Worm (Caenorhabditis elegans) whole organism, late embryonic: ENCODE results near the gene pck-1.
A peak's percentile ranks its signal among the peaks of the same experiment; 100 is the strongest.

Experiments
- C38D4.7 ChIP-seq: fragments of 200-800 bp; sonication (Bioruptor generic); optimal IDR thresholded peaks from 2 replicates; lab custom pipeline; 2018; ENCODE audit warnings: mild to moderate bottlenecking, missing genetic modification characterization, moderate library complexity, missing compliant biosample characterization
- K02D7.2 ChIP-seq: sonication (generic microtip); optimal IDR thresholded peaks from 2 replicates; lab custom pipeline; 2017; ENCODE audit warnings: mild to moderate bottlenecking, missing genetic modification characterization, missing compliant biosample characterization
- K09A11.1 ChIP-seq: sonication (generic microtip); optimal IDR thresholded peaks from 2 replicates; lab custom pipeline; 2017; ENCODE audit warnings: antibody characterized with exemption, mild to moderate bottlenecking, missing genetic modification characterization, missing compliant biosample characterization; ENCODE audit not compliant: insufficient read depth
- Y22D7AL.16 ChIP-seq: sonication (generic microtip); optimal IDR thresholded peaks from 2 replicates; lab custom pipeline; 2016; ENCODE audit warnings: missing genetic modification characterization, missing compliant biosample characterization
- ama-1 ChIP-seq: fragments of 150-350 bp; optimal IDR thresholded peaks from 2 replicates; lab custom pipeline; 2014
- ceh-18 ChIP-seq: sonication (generic microtip); optimal IDR thresholded peaks from 2 replicates; lab custom pipeline; 2016; ENCODE audit warnings: missing genetic modification characterization, missing compliant biosample characterization
- ceh-19 ChIP-seq: fragments of 200-800 bp; sonication (Bioruptor generic); optimal IDR thresholded peaks from 2 replicates; lab custom pipeline; 2018; ENCODE audit warnings: mild to moderate bottlenecking, missing genetic modification characterization, missing compliant biosample characterization
- ceh-2 ChIP-seq: sonication (generic microtip); optimal IDR thresholded peaks from 2 replicates; lab custom pipeline; 2016; ENCODE audit warnings: missing genotype, missing genetic modification characterization, missing compliant biosample characterization
- ceh-22 ChIP-seq: sonication (generic microtip); optimal IDR thresholded peaks from 2 replicates; lab custom pipeline; 2017; ENCODE audit warnings: missing biosample characterization, missing genetic modification characterization
- ceh-31 ChIP-seq: sonication (generic microtip); optimal IDR thresholded peaks from 2 replicates; lab custom pipeline; 2016; ENCODE audit warnings: missing genetic modification characterization, missing compliant biosample characterization
- ceh-34 ChIP-seq: sonication (generic microtip); optimal IDR thresholded peaks from 2 replicates; lab custom pipeline; 2016; ENCODE audit warnings: mild to moderate bottlenecking, missing genetic modification characterization, missing compliant biosample characterization
- ceh-48 ChIP-seq: sonication (generic microtip); optimal IDR thresholded peaks from 2 replicates; lab custom pipeline; 2016; ENCODE audit warnings: missing genetic modification characterization, inconsistent platforms, missing compliant biosample characterization
- ceh-9 ChIP-seq: sonication (generic microtip); optimal IDR thresholded peaks from 2 replicates; lab custom pipeline; 2016; ENCODE audit warnings: mild to moderate bottlenecking, missing genetic modification characterization, inconsistent platforms, missing compliant biosample characterization
- che-1 ChIP-seq: sonication (generic microtip); optimal IDR thresholded peaks from 2 replicates; lab custom pipeline; 2016; ENCODE audit warnings: mild to moderate bottlenecking, missing genetic modification characterization, missing compliant biosample characterization
- dve-1 ChIP-seq: sonication (generic microtip); optimal IDR thresholded peaks from 2 replicates; lab custom pipeline; 2017; ENCODE audit warnings: antibody characterized with exemption, mild to moderate bottlenecking, missing genetic modification characterization, missing compliant biosample characterization
- elt-2 ChIP-seq: sonication (generic microtip); optimal IDR thresholded peaks from 2 replicates; lab custom pipeline; 2016; ENCODE audit warnings: missing genetic modification reagents, missing genetic modification characterization, missing compliant biosample characterization
- elt-4 ChIP-seq: sonication (generic microtip); optimal IDR thresholded peaks from 2 replicates; lab custom pipeline; 2016; ENCODE audit warnings: missing genetic modification characterization, missing compliant biosample characterization
- fkh-10 ChIP-seq: fragments of 150-350 bp; optimal IDR thresholded peaks from 2 replicates; lab custom pipeline; 2014; ENCODE audit warnings: missing biosample characterization, missing genetic modification reagents, missing genetic modification characterization
- hlh-13 ChIP-seq: fragments of 200-800 bp; sonication (Bioruptor generic); optimal IDR thresholded peaks from 2 replicates; lab custom pipeline; 2018; ENCODE audit warnings: mild to moderate bottlenecking, missing genetic modification characterization, missing compliant biosample characterization
- hlh-6 ChIP-seq: sonication (generic microtip); optimal IDR thresholded peaks from 2 replicates; lab custom pipeline; 2016; ENCODE audit warnings: missing genotype, missing genetic modification characterization, missing compliant biosample characterization
- hlh-8 ChIP-seq: sonication (generic microtip); optimal IDR thresholded peaks from 2 replicates; lab custom pipeline; 2016; ENCODE audit warnings: missing genotype, missing genetic modification characterization, missing compliant biosample characterization
- lim-6 ChIP-seq: sonication (generic microtip); optimal IDR thresholded peaks from 2 replicates; lab custom pipeline; 2016; ENCODE audit warnings: missing genetic modification characterization, missing compliant biosample characterization
- lin-11 ChIP-seq: fragments of 200-800 bp; sonication (Bioruptor generic); optimal IDR thresholded peaks from 2 replicates; lab custom pipeline; 2018; ENCODE audit warnings: mild to moderate bottlenecking, missing genetic modification characterization, missing compliant biosample characterization
- mec-3 ChIP-seq: sonication (generic microtip); optimal IDR thresholded peaks from 2 replicates; lab custom pipeline; 2016; ENCODE audit warnings: borderline replicate concordance, missing genetic modification characterization, missing compliant biosample characterization
- nfya-1 ChIP-seq: sonication (generic microtip); optimal IDR thresholded peaks from 2 replicates; lab custom pipeline; 2017; ENCODE audit warnings: missing genetic modification characterization, mild to moderate bottlenecking, missing compliant biosample characterization, antibody characterized with exemption, moderate library complexity
- pqm-1 ChIP-seq: sonication (generic microtip); optimal IDR thresholded peaks from 2 replicates; lab custom pipeline; 2016; ENCODE audit warnings: missing genetic modification characterization, missing compliant biosample characterization
- ref-2 ChIP-seq: sonication (generic microtip); optimal IDR thresholded peaks from 2 replicates; lab custom pipeline; 2016; ENCODE audit warnings: missing genetic modification characterization, missing compliant biosample characterization
- rnt-1 ChIP-seq: sonication (generic microtip); optimal IDR thresholded peaks from 2 replicates; lab custom pipeline; 2016; ENCODE audit warnings: missing genetic modification characterization, missing compliant biosample characterization
- sox-2 ChIP-seq: fragments of 200-800 bp; sonication (Bioruptor generic); IDR thresholded peaks from 2 replicates; pipeline ENCODE4 v1.3.6; 2022; ENCODE audit warnings: missing genetic modification reagents, missing genetic modification characterization, missing compliant biosample characterization
- sox-4 ChIP-seq: sonication (generic microtip); optimal IDR thresholded peaks from 2 replicates; lab custom pipeline; 2017; ENCODE audit warnings: mild to moderate bottlenecking, missing genetic modification characterization, inconsistent platforms, missing compliant biosample characterization
- syd-9 ChIP-seq: sonication (generic microtip); optimal IDR thresholded peaks from 2 replicates; lab custom pipeline; 2016; ENCODE audit warnings: mild to moderate bottlenecking, missing genetic modification characterization, moderate library complexity, missing compliant biosample characterization
- tbx-2 ChIP-seq: sonication (generic microtip); optimal IDR thresholded peaks from 2 replicates; lab custom pipeline; 2016; ENCODE audit warnings: missing genetic modification characterization, missing compliant biosample characterization
- tbx-7 ChIP-seq: sonication (generic microtip); optimal IDR thresholded peaks from 2 replicates; lab custom pipeline; 2016; ENCODE audit warnings: missing genotype, missing genetic modification characterization, missing compliant biosample characterization
- unc-42 ChIP-seq: sonication (generic microtip); optimal IDR thresholded peaks from 2 replicates; lab custom pipeline; 2016; ENCODE audit warnings: missing genotype, missing genetic modification characterization, missing compliant biosample characterization
- unc-86 ChIP-seq: sonication (generic microtip); optimal IDR thresholded peaks from 2 replicates; lab custom pipeline; 2016; ENCODE audit warnings: missing genetic modification characterization, missing compliant biosample characterization
- zip-5 ChIP-seq: sonication (generic microtip); optimal IDR thresholded peaks from 2 replicates; lab custom pipeline; 2016; ENCODE audit warnings: missing genetic modification characterization, missing compliant biosample characterization

pck-1 gene

DNA sequence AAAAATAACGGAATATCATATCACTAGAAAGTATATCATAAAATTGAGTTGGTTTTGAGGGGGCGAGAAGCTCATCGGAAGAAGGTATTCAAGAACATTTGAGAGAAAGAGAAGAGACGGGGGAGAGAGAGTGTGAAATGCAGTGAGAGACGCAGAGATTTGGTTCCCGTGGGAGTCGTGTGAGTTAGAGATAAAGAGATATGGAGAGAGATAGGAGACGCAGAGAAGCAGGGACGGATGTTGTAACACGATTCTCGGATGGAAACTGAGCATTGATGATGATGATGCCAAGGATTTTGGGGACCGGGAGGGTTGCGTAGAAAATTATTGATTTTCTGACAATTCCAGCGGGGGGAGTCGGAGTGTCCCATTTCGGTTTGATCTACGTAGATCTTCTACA, 30.1 kb upstream of the pck-1 start (continued):
- TF ChIP-seq K02D7.2 (tag; lab: Kevin White, UChicago) (no peak), dve-1 (tag; lab: Kevin White, UChicago) (peak; percentile 56), mec-3 (tag; lab: Kevin White, UChicago) (no peak), Y22D7AL.16 (tag; lab: Kevin White, UChicago) (no peak), tbx-2 (tag; lab: Kevin White, UChicago) (peak; percentile 46), C38D4.7 (GFP tag; lab: Kevin White, UChicago) (no peak)

- TF ChIP-seq ceh-34 (tag; lab: Kevin White, UChicago) = peak; percentile 59
- no peak for TF ChIP-seq tbx-7 (tag; lab: Kevin White, UChicago)
- no peak for TF ChIP-seq ceh-48
- no peak for TF ChIP-seq elt-4 (tag; lab: Kevin White, UChicago)
- no peak for TF ChIP-seq pqm-1 (tag; lab: Kevin White, UChicago)
- TF ChIP-seq elt-2 (tag; lab: Kevin White, UChicago) = no peak
- no peak for TF ChIP-seq lin-11
- TF ChIP-seq ceh-9 (tag; lab: Kevin White, UChicago) = no peak
- peak; percentile 51 for TF ChIP-seq tbx-2 (tag; lab: Kevin White, UChicago)
- peak; percentile 16 for TF ChIP-seq ceh-2 (tag; lab: Kevin White, UChicago)
- TF ChIP-seq zip-5 (tag; lab: Kevin White, UChicago) = no peak
- TF ChIP-seq C38D4.7 (GFP tag; lab: Kevin White, UChicago) = no peak
- TF ChIP-seq hlh-8 (tag; lab: Kevin White, UChicago) = no peak
- no peak for TF ChIP-seq hlh-13 (GFP tag; lab: Kevin White, UChicago)
- no peak for TF ChIP-seq mec-3 (tag; lab: Kevin White, UChicago)
- TF ChIP-seq ceh-19 = peak; percentile 53
- TF ChIP-seq lim-6 (tag; lab: Kevin White, UChicago) = no peak
- peak; percentile 45 for TF ChIP-seq ref-2
- TF ChIP-seq dve-1 (tag; lab: Kevin White, UChicago) = no peak
- no peak for TF ChIP-seq sox-4 (tag; lab: Kevin White, UChicago)
- TF ChIP-seq nfya-1 (tag; lab: Kevin White, UChicago) = peak; percentile 24
- no peak for TF ChIP-seq ceh-18
- no peak for TF ChIP-seq syd-9
- TF ChIP-seq K02D7.2 (tag; lab: Kevin White, UChicago) = no peak
- peak; percentile 48 for TF ChIP-seq sox-2
- peak; percentile 55 for TF ChIP-seq hlh-6 (tag; lab: Kevin White, UChicago)
- TF ChIP-seq ceh-22 (tag; lab: Kevin White, UChicago) = no peak
- TF ChIP-seq unc-86 = no peak
- peak; percentile 3 for TF ChIP-seq rnt-1 (tag; lab: Kevin White, UChicago)
- no peak for TF ChIP-seq ama-1 (lab: Kevin White, UChicago)
- TF ChIP-seq ceh-31 (tag; lab: Kevin White, UChicago) = no peak
Observed at ce11 chrIII:94759-95330, 28.8 kb upstream of the pck-1 start, which contains the start of gene pat-4. pat-4 (minus strand) TSS chrIII:94809.

DNA sequence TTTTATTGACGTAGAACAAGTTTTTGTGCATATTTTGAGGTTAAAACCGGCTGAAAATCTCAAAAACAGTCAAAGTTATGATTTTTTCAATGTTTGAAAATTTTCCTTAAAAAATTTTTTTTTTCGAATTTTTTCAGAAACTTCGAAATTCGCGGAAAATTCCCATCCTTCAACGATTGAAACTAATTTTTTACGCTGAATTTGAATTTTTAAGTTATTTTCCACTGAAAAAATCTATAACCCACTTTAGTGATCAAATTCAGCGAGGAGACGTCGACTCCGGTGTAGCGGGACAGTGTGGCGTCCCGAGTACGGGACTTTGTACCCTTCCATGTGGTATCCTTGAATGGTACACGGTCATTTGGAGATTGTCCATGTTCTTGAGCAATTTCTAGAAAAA, 26.2 kb upstream of the pck-1 start:
- TF ChIP-seq hlh-13 (GFP tag; lab: Kevin White, UChicago) = no peak
- TF ChIP-seq fkh-10 (GFP tag; lab: Kevin White, UChicago) = no peak
- no peak for TF ChIP-seq rnt-1 (tag; lab: Kevin White, UChicago)
- no peak for TF ChIP-seq K09A11.1 (tag; lab: Kevin White, UChicago)
- no peak for TF ChIP-seq hlh-6 (tag; lab: Kevin White, UChicago)
- no peak for TF ChIP-seq elt-2 (tag; lab: Kevin White, UChicago)
- no peak for TF ChIP-seq elt-4 (tag; lab: Kevin White, UChicago)

DNA sequence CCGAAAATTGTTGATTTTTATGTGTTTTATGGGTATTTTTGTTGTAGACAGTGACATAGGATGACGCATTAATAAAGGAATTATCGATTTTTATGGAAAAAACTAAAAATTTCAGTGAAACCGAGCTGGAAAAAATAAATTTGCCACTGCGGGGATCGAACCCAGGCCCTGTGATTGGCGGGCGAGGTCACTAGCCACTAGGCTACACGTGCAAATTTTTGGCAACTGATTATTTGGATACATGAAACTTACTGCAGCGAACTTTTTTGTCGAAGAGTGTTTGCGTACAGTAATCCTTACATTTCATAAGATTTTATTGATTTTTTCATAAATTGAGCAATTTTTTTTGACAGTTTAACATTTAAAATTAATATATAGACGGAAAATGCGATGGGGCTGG, 23.1 kb upstream of the pck-1 start:
- TF ChIP-seq unc-42 (no peak), nfya-1 (tag; lab: Kevin White, UChicago) (peak; percentile 16), ama-1 (lab: Kevin White, UChicago) (peak; percentile 54), elt-2 (tag; lab: Kevin White, UChicago) (no peak), unc-86 (no peak), che-1 (tag; lab: Kevin White, UChicago) (peak; percentile 25)
